Worm (Caenorhabditis elegans) whole organism, early embryonic: Measurements from ENCODE around the gene cest-32.
A peak's percentile ranks its signal among the peaks of the same experiment; 100 is the strongest.

Experiments used
- B0310.2 ChIP-seq: sonication (generic microtip); optimal IDR thresholded peaks from 2 replicates; lab custom pipeline; 2016; ENCODE audit warnings: mild to moderate bottlenecking, missing genetic modification characterization, missing compliant biosample characterization
- F13C5.2 ChIP-seq: sonication (generic microtip); optimal IDR thresholded peaks from 2 replicates; lab custom pipeline; 2017; ENCODE audit warnings: mild to moderate bottlenecking, missing genetic modification characterization, inconsistent platforms, missing compliant biosample characterization
- aly-1 ChIP-seq: sonication (generic microtip); optimal IDR thresholded peaks from 2 replicates; lab custom pipeline; 2016; ENCODE audit warnings: missing genetic modification characterization, missing compliant biosample characterization
- ama-1 ChIP-seq: fragments of 150-350 bp; optimal IDR thresholded peaks from 2 replicates; lab custom pipeline; 2014
- ceh-13 ChIP-seq: fragments of 200-800 bp; sonication (Bioruptor generic); optimal IDR thresholded peaks from 2 replicates; lab custom pipeline; 2018; ENCODE audit warnings: mild to moderate bottlenecking, missing genetic modification characterization, missing compliant biosample characterization
- ceh-36 ChIP-seq: sonication (generic microtip); optimal IDR thresholded peaks from 2 replicates; lab custom pipeline; 2016; ENCODE audit warnings: missing genetic modification characterization, inconsistent platforms, missing compliant biosample characterization
- ets-7 ChIP-seq: sonication (generic microtip); optimal IDR thresholded peaks from 2 replicates; lab custom pipeline; 2016; ENCODE audit warnings: missing genotype, missing genetic modification characterization, missing compliant biosample characterization
- flt-1 ChIP-seq: fragments of 200-800 bp; sonication (Bioruptor generic); IDR thresholded peaks from 2 replicates; pipeline ENCODE4 v1.3.6; 2022; ENCODE audit warnings: missing genetic modification characterization, missing compliant biosample characterization
- hmbx-1 ChIP-seq: sonication (generic microtip); optimal IDR thresholded peaks from 2 replicates; lab custom pipeline; 2016; ENCODE audit warnings: mild to moderate bottlenecking, missing genetic modification characterization, missing compliant biosample characterization
- hmg-4 ChIP-seq: fragments of 200-800 bp; sonication (Bioruptor generic); optimal IDR thresholded peaks from 2 replicates; lab custom pipeline; 2018; ENCODE audit warnings: mild to moderate bottlenecking, missing genetic modification characterization, missing compliant biosample characterization
- hnd-1 ChIP-seq: sonication (generic microtip); optimal IDR thresholded peaks from 2 replicates; lab custom pipeline; 2016; ENCODE audit warnings: missing genetic modification characterization, missing compliant biosample characterization
- pes-1 ChIP-seq: fragments of 200-800 bp; sonication (Bioruptor generic); IDR thresholded peaks from 2 replicates; pipeline ENCODE4 v1.3.6; 2022; ENCODE audit warnings: missing genetic modification reagents, missing genetic modification characterization, missing compliant biosample characterization
- scrt-1 ChIP-seq: fragments of 200-800 bp; sonication (Bioruptor generic); IDR thresholded peaks from 2 replicates; pipeline ENCODE4 v1.3.6; 2022; ENCODE audit warnings: missing genetic modification characterization, missing compliant biosample characterization
- sea-1 ChIP-seq: fragments of 200-800 bp; sonication (Bioruptor generic); conservative IDR thresholded peaks from 2 replicates; pipeline ENCODE4 v1.3.6; 2022; ENCODE audit warnings: missing genetic modification characterization, missing compliant biosample characterization
- tbx-11 ChIP-seq: fragments of 200-800 bp; sonication (Bioruptor generic); IDR thresholded peaks from 2 replicates; pipeline ENCODE4 v1.3.6; 2022; ENCODE audit warnings: missing genetic modification characterization, missing compliant biosample characterization
- tbx-37 ChIP-seq: fragments of 200-800 bp; sonication (Bioruptor generic); conservative IDR thresholded peaks from 2 replicates; pipeline ENCODE4 v1.3.6; 2022; ENCODE audit warnings: missing genetic modification reagents, missing genetic modification characterization, missing compliant biosample characterization
- tra-4 ChIP-seq: sonication (generic microtip); optimal IDR thresholded peaks from 2 replicates; lab custom pipeline; 2017; ENCODE audit warnings: missing genetic modification characterization, missing compliant biosample characterization

cest-32 gene

DNA sequence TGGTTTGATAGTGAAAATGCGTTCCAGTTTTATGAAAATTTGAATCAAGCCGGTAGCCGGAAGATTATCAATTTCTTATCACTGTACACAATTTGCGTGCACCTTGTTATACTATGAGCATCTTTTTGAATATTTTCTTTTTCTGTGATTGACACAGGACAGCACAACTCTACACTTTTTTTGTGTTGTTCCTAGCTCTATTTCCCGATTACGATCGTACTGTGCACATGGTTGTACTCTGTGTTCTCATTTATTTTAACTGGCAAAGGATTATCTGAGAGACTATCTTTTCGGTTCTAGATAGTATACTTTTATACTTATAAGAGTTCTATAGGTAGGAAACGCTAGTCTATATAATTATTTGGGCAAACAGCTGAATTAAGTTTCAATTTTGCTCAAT, 38.3 kb upstream of the cest-32 start:
- TF ChIP-seq hmg-4 (GFP tag; lab: Kevin White, UChicago): no peak
- TF ChIP-seq pes-1: no peak
- no peak for TF ChIP-seq B0310.2 (tag; lab: Kevin White, UChicago)
- TF ChIP-seq ets-7 (tag; lab: Kevin White, UChicago): no peak
- TF ChIP-seq hmbx-1 (tag; lab: Kevin White, UChicago): no peak
- TF ChIP-seq ceh-13: no peak
- TF ChIP-seq tbx-37 (GFP tag; lab: Robert Waterston, UW): no peak
- TF ChIP-seq hnd-1 (tag; lab: Kevin White, UChicago): no peak
- no peak for TF ChIP-seq flt-1 (GFP tag; lab: Robert Waterston, UW)
- TF ChIP-seq ama-1: no peak
- no peak for TF ChIP-seq tbx-11 (GFP tag; lab: Robert Waterston, UW)

DNA sequence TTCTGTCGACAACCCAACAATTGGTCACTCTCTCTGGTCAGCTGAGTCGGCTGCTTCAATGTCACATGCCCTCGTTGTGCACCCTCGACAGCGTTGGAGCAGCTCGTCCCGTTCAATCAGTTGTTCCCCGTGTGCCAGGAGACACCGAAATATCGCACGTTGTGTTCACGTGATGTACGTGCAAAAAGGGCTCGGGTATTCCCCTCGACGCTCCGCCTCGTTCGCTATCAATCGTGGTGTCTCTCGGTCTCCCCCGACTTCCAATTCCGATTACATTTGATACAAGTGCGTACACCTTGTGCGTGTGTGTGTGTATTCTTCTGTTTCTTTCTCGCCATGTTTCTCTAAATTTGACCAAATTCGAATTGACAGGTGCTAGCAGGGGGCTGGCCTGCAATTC, 37.8 kb upstream of the cest-32 start:
- TF ChIP-seq ets-7 (tag; lab: Kevin White, UChicago): no peak

DNA sequence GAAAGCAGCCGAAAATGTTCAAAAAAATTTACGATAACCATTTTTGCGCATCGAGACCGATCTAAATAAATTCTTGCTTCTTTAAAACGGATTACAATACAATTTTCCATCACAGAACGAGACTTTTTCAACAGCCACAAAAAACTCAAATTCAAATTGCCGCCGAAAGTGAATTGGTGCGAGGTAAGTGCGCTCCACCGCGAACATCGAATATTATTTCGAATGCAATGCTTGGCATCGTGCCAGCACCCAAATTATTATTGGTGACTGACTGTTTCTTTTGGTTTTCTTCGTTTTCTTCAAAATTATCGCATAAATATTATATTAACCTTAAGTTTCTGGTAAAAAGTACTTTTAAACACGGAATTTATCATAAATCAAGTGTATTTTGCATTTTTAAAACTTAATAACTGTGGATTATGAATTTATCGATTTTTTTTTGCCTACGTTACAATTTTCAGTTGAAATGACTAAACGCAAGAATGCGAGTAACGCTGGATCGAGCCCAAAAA, 35.4 kb upstream of the cest-32 start, which contains the start of gene penr-1:
Gene penr-1 (plus strand): TSS at position 462 of the 512 bp plus-strand sequence.
- TF ChIP-seq F13C5.2 (tag; lab: Kevin White, UChicago) (peak; percentile 19), hmbx-1 (tag; lab: Kevin White, UChicago) (no peak)

DNA sequence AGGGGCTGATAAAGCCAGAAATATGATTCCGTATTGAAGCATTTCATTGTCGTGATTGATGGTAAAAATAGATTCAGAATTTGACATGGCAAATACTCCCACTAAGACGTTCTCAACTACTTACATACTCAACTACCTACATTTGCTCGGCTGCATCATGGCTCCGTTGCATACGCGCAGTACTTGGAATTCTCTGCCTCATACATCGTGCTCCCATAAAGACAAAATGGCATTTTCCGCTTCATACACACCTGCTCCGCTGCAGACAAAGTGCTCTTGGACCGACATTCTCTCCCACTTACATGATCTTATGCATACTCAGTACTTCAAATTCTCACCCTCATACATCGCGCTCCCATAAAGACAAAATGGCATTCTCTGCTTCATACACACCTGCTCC, 31.9 kb upstream of the cest-32 start, which contains the start of the genes srt-69 and B0238.12:
Gene srt-69 (minus strand): TSS at position 101 of the 400 bp plus-strand sequence.
Gene B0238.12 (plus strand): TSS at position 264 of the 400 bp plus-strand sequence.
- TF ChIP-seq F13C5.2 (tag; lab: Kevin White, UChicago) (no peak), flt-1 (GFP tag; lab: Robert Waterston, UW) (no peak), sea-1 (GFP tag; lab: Robert Waterston, UW) (no peak), tbx-37 (GFP tag; lab: Robert Waterston, UW) (no peak), ama-1 (no peak), B0310.2 (tag; lab: Kevin White, UChicago) (no peak), tbx-11 (GFP tag; lab: Robert Waterston, UW) (no peak)

DNA sequence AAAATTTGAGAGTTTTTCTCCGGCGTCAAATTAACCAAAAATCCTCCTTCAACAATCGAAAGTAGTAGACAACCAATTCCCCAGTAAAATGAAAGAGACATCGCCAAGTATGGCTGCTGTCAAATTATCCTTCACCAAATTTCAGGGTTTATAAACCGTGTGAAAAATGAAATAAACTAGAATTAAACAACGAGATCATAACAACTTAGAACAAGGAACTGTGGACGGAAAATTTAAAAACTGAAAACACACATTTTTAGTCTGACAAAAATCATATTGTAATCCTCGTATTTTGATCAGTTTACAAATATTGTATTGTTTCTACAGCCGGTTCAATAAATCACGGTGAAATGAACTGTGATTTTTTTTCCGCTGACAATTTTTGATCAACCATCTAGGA, 29.3 kb upstream of the cest-32 start, which contains the start of gene cest-30:
Gene cest-30 (minus strand): TSS at position 101 of the 400 bp plus-strand sequence.
- no peak for TF ChIP-seq tbx-11 (GFP tag; lab: Robert Waterston, UW)
- no peak for TF ChIP-seq tbx-37 (GFP tag; lab: Robert Waterston, UW)
- TF ChIP-seq pes-1: no peak
- no peak for TF ChIP-seq sea-1 (GFP tag; lab: Robert Waterston, UW)
- TF ChIP-seq aly-1: no peak
- no peak for TF ChIP-seq hmbx-1 (tag; lab: Kevin White, UChicago)
- no peak for TF ChIP-seq F13C5.2 (tag; lab: Kevin White, UChicago)
- TF ChIP-seq hnd-1 (tag; lab: Kevin White, UChicago): no peak
- no peak for TF ChIP-seq tra-4
- TF ChIP-seq B0310.2 (tag; lab: Kevin White, UChicago): no peak
- TF ChIP-seq flt-1 (GFP tag; lab: Robert Waterston, UW): no peak
- no peak for TF ChIP-seq ets-7 (tag; lab: Kevin White, UChicago)
- TF ChIP-seq scrt-1 (GFP tag; lab: Robert Waterston, UW): no peak
- TF ChIP-seq ceh-13: no peak
- TF ChIP-seq hmg-4 (GFP tag; lab: Kevin White, UChicago): no peak
- no peak for TF ChIP-seq ama-1

DNA sequence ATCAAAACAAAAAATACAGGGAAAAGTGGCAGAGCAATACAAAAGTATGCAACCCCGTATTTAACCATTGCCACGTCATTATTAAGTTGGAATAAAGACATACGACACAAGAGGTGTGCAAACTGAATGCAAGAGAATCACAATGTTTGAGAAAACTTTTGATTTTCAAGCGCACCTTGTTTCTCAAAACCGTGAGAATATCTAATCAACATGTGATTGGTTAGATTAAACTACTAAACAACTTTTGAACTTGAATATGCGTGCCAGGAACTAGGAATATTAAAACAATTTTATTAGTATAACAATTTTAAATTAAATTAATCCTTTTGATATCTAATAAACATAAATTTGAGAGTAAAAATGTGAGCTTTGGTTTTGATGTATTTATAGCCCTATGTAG, 25.8 kb upstream of the cest-32 start, which contains the start of gene srt-70:
Gene srt-70 (minus strand): TSS at position 101 of the 400 bp plus-strand sequence.
- TF ChIP-seq flt-1 (GFP tag; lab: Robert Waterston, UW) (no peak), tbx-11 (GFP tag; lab: Robert Waterston, UW) (no peak), scrt-1 (GFP tag; lab: Robert Waterston, UW) (no peak), B0310.2 (tag; lab: Kevin White, UChicago) (no peak), hnd-1 (tag; lab: Kevin White, UChicago) (no peak), pes-1 (no peak), ceh-36 (no peak), sea-1 (GFP tag; lab: Robert Waterston, UW) (no peak), hmbx-1 (tag; lab: Kevin White, UChicago) (no peak)

DNA sequence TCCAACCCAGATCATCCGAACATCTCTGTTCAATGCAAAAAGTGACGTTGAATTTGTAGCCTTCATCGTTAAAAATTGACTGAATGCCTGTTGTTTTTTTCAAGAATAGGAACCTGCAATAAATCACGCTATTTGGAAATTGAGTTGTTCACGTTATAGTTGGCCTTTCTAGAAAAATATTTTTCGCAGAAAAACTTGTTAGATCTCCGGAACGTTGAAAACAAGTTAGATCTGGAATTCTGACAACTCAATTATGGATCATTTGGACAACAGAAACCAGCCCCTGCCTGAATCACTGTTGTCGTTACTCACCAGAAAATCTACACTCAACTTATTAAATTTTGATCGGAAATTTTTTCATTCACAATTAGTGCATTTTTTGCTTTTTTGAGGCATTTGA, 23.7 kb upstream of the cest-32 start, which contains the start of gene srt-67:
Gene srt-67 (minus strand): TSS at position 101 of the 400 bp plus-strand sequence.
- TF ChIP-seq tbx-11 (GFP tag; lab: Robert Waterston, UW) (no peak), scrt-1 (GFP tag; lab: Robert Waterston, UW) (no peak), tbx-37 (GFP tag; lab: Robert Waterston, UW) (no peak), ceh-13 (no peak), pes-1 (no peak), flt-1 (GFP tag; lab: Robert Waterston, UW) (no peak), ama-1 (no peak), F13C5.2 (tag; lab: Kevin White, UChicago) (no peak), aly-1 (no peak), hnd-1 (tag; lab: Kevin White, UChicago) (no peak), tra-4 (no peak), hmg-4 (GFP tag; lab: Kevin White, UChicago) (no peak), hmbx-1 (tag; lab: Kevin White, UChicago) (no peak), ceh-36 (no peak), B0310.2 (tag; lab: Kevin White, UChicago) (no peak), ets-7 (tag; lab: Kevin White, UChicago) (no peak), sea-1 (GFP tag; lab: Robert Waterston, UW) (no peak)

DNA sequence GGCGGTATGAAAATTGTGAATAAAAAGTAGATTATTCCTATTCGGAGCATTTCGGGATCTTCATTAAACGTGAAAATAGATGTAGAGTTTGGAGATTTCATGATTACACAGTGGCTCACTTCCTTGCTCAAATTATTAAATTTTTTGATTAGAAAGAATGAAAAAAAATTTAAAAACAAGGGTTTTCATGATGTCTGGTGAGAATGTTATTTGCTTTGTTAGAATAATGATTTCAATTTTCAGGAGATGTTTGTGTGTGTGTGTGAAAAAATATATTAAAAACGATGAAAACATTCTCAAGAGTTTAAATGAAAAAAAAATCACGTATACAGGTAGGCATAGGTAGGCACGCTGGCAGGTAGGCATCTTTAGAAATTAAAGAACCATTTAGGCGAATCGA, 18.3 kb upstream of the cest-32 start, which contains the start of gene srt-68:
Gene srt-68 (minus strand): TSS at position 101 of the 400 bp plus-strand sequence.
- no peak for TF ChIP-seq ama-1
- no peak for TF ChIP-seq hmg-4 (GFP tag; lab: Kevin White, UChicago)
- TF ChIP-seq ets-7 (tag; lab: Kevin White, UChicago): no peak
